Fruit fly (Drosophila melanogaster): ENCODE data around the gene CG9609.

The CG9609 gene

DNA sequence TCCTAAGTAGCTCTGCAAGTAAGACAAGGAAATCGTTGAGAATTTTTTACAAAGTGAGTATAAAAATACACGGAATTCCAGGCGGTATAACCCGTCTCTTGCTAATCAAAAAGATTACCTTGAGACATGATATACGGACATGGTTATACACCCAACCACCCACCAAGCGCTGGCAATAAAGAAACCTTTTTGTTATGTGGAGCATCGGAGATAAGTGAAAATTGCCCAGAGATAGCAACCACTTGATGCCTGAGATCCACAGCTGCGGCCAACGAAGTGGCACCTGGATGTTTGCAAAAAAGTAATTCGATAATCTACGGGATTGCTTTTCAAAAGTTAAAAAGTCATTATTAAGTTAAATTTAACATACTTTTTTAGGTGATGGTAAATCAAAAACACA lies 40.9 kb downstream of the CG9609 start (continued):
- no peak for TF ChIP-seq CG14050 (GFP tag; IDR thresholded peaks at IDR 0.05)
- peak; percentile 45; the same call in 1 of the 2 replicates for TF ChIP-seq CG11696 (GFP tag; IDR thresholded peaks at IDR 0.05)
- no peak for TF ChIP-seq C15 (GFP tag; IDR thresholded peaks at IDR 0.05)
- no peak for TF ChIP-seq CG11723 (GFP tag; optimal IDR thresholded peaks at IDR 0.05)
- TF ChIP-seq stwl (tag; optimal IDR thresholded peaks at IDR 0.05), result no peak
- no peak for TF ChIP-seq sob (GFP tag; IDR thresholded peaks at IDR 0.05)
- no peak for TF ChIP-seq fu2 (GFP tag; optimal IDR thresholded peaks at IDR 0.05)
- TF ChIP-seq CG17328 (GFP tag; IDR thresholded peaks at IDR 0.05), result no peak
- TF ChIP-seq Eip74EF (GFP tag; optimal IDR thresholded peaks at IDR 0.05), result no peak
- no peak for TF ChIP-seq gfzf (GFP tag; optimal IDR thresholded peaks at IDR 0.05)
- no peak for TF ChIP-seq Nf-YA (GFP tag; IDR thresholded peaks at IDR 0.05)
- no peak for TF ChIP-seq Hey (tag; optimal IDR thresholded peaks at IDR 0.05)
- no peak for TF ChIP-seq gce (GFP tag; IDR thresholded peaks at IDR 0.05)
- no peak for TF ChIP-seq Neu2 (GFP tag; optimal IDR thresholded peaks at IDR 0.05; ENCODE audit: borderline replicate concordance)
- TF ChIP-seq CG15601 (tag; optimal IDR thresholded peaks at IDR 0.05), result no peak
- TF ChIP-seq tap (tag; optimal IDR thresholded peaks at IDR 0.05), result no peak
- TF ChIP-seq Usf (GFP tag; optimal IDR thresholded peaks at IDR 0.05), result no peak
- peak; percentile 16 for TF ChIP-seq CG34376 (GFP tag; optimal IDR thresholded peaks at IDR 0.05)

- TF ChIP-seq CG8290 (GFP tag; optimal IDR thresholded peaks at IDR 0.05) (peak; percentile 44), CG8290 (tag; optimal IDR thresholded peaks at IDR 0.05) (no peak), CTCF (GFP tag; optimal IDR thresholded peaks at IDR 0.05) (peak; percentile 30), CG18011 (GFP tag; optimal IDR thresholded peaks at IDR 0.05) (peak; percentile 96), CG6791 (GFP tag; IDR thresholded peaks at IDR 0.05; ENCODE audit: partially characterized antibody) (0 out of 3 replicates have a peak, but pooled peaks have one; percentile 9), nerfin-2 (GFP tag; IDR thresholded peaks at IDR 0.05; ENCODE audit: partially characterized antibody) (no peak), CG17385 (GFP tag; optimal IDR thresholded peaks at IDR 0.05) (no peak)
These were observed 42.5 kb downstream of the CG9609 start for dm6 chrX:16744345-16744744.

DNA sequence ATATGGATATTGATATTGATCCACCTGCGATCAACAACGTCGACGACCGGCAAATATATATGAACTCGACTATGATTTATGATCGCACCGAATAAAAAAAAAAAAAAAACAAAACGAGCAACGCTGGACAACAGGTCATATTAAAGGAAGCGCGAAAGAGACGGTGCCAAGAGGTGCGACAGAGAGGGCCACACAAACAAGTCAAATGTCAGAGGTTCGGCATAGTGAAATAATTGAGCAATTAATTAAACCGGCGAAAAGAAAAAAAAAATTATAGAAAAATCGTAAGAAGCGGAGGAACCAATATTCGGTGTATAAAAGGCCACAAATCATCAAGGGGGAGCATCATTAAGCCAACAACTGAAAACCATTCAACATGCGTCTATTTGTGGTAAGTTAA lies 44.3 kb downstream of the CG9609 start, which contains the start of gene Twdlalpha:
Twdlalpha (plus strand) TSS at position 301 of the 400 bp plus-strand sequence.
- TF ChIP-seq Tbp (GFP tag; optimal IDR thresholded peaks at IDR 0.05), result no peak
- TF ChIP-seq Oli (tag; optimal IDR thresholded peaks at IDR 0.05), result no peak
- TF ChIP-seq Myb (GFP tag; optimal IDR thresholded peaks at IDR 0.05), result no peak
- no peak for TF ChIP-seq CG11247 (GFP tag; IDR thresholded peaks at IDR 0.05)
- no peak for TF ChIP-seq unpg (GFP tag; optimal IDR thresholded peaks at IDR 0.05)
- no peak for TF ChIP-seq CG6765 (GFP tag; optimal IDR thresholded peaks at IDR 0.05)
- no peak for TF ChIP-seq Elba2 (GFP tag; optimal IDR thresholded peaks at IDR 0.05)
- TF ChIP-seq gcm2 (GFP tag; optimal IDR thresholded peaks at IDR 0.05), result no peak
- TF ChIP-seq CG7372 (GFP tag; IDR thresholded peaks at IDR 0.05), result no peak
- TF ChIP-seq her (GFP tag; optimal IDR thresholded peaks at IDR 0.05), result no peak
- no peak for TF ChIP-seq sob (GFP tag; IDR thresholded peaks at IDR 0.05)
- TF ChIP-seq row (GFP tag; IDR thresholded peaks at IDR 0.05), result no peak
- TF ChIP-seq h (optimal IDR thresholded peaks at IDR 0.05), result no peak
- no peak for TF ChIP-seq nerfin-2 (GFP tag; IDR thresholded peaks at IDR 0.05; ENCODE audit: partially characterized antibody)
- TF ChIP-seq CG1603 (tag; optimal IDR thresholded peaks at IDR 0.05), result no peak
- TF ChIP-seq ham (GFP tag; IDR thresholded peaks at IDR 0.05), result no peak
- no peak for TF ChIP-seq usp (GFP tag; optimal IDR thresholded peaks at IDR 0.05)
- TF ChIP-seq E2f2 (GFP tag; IDR thresholded peaks at IDR 0.05), result no peak
- no peak for TF ChIP-seq Atf6 (GFP tag; IDR thresholded peaks at IDR 0.05)
